Fruit fly (Drosophila melanogaster) whole organism, prepupa: ENCODE data around the gene CG7966.

Experiments used
- CG6808 ChIP-seq: fragments of 200-800 bp; sonication (Bioruptor generic); optimal IDR thresholded peaks from 3 replicates; lab custom pipeline; 2017; ENCODE audit warnings: missing biosample characterization, missing genetic modification characterization, mild to moderate bottlenecking, moderate library complexity, missing genetic modification reagents
- CG8319 ChIP-seq: fragments of 200-800 bp; sonication (Bioruptor generic); optimal IDR thresholded peaks from 3 replicates; lab custom pipeline; 2016; ENCODE audit warnings: missing biosample characterization, missing genetic modification characterization

DNA sequence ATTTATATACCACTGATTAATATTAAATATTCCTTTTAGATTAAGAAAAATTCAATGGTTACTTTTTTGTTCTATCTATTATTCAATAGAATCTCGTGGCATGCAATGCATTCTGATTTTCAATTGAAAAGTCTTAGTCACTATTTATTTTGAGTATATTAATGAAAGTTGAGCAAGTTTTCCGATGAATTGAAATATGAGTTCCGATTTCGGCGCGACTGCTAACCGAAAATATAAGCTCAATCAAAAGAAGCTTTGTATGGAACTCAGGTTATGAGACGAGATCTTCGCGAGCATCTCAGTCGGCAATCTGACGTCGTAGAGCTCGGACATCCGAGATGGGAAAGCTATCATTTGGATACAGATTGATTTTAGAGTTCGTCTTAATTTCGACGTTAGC lies 13.2 kb downstream of the CG7966 start, which contains the start of gene CG11668:
- no peak for TF ChIP-seq CG8319 (GFP tag; lab: Kevin White, UChicago)
- no peak for TF ChIP-seq CG6808
